Worm (Caenorhabditis elegans) whole organism, L3 larva: ENCODE measurements around the gene pgp-11.

ENCODE experiments used
- ZK546.5 ChIP-seq: sonication (generic microtip); optimal IDR thresholded peaks from 2 replicates; lab custom pipeline; 2017; ENCODE audit warnings: missing biosample characterization, missing genetic modification characterization
- elt-3 ChIP-seq, 3 experiments: fragments of 150-350 bp in 1 of 3; sonication (generic microtip) in 2 of 3; optimal IDR thresholded peaks; 2 replicates in 2 of 3; 4 replicates in 1 of 3; lab custom pipeline; 2014 to 2017; ENCODE audit warnings: missing biosample characterization in 3 of 3, missing genetic modification characterization in 3 of 3
- fos-1 ChIP-seq: fragments of 150-350 bp; optimal IDR thresholded peaks from 2 replicates; lab custom pipeline; 2014; ENCODE audit warnings: missing biosample characterization, missing genetic modification characterization
- hmg-11 ChIP-seq: sonication (generic microtip); optimal IDR thresholded peaks from 2 replicates; lab custom pipeline; 2016; ENCODE audit warnings: missing genetic modification characterization, missing compliant biosample characterization
- mdl-1 ChIP-seq: fragments of 150-350 bp; optimal IDR thresholded peaks from 2 replicates; lab custom pipeline; 2014; ENCODE audit warnings: missing biosample characterization, missing genetic modification characterization
- pha-4 ChIP-seq: fragments of 150-350 bp; optimal IDR thresholded peaks from 2 replicates; lab custom pipeline; 2014; ENCODE audit warnings: missing biosample characterization, missing genetic modification reagents, missing genetic modification characterization
- skn-1 ChIP-seq: fragments of 150-350 bp; optimal IDR thresholded peaks from 2 replicates; lab custom pipeline; 2014; ENCODE audit warnings: missing biosample characterization, missing genetic modification characterization
- snpc-4 ChIP-seq: fragments of 150-350 bp; optimal IDR thresholded peaks from 2 replicates; lab custom pipeline; 2014; ENCODE audit warnings: missing biosample characterization, missing genetic modification characterization
- unc-39 ChIP-seq: sonication (generic microtip); optimal IDR thresholded peaks from 4 replicates; lab custom pipeline; 2017; ENCODE audit warnings: missing biosample characterization, missing genetic modification characterization
- unc-62 ChIP-seq: fragments of 150-350 bp; sonication (generic microtip); optimal IDR thresholded peaks from 4 replicates; lab custom pipeline; 2014; ENCODE audit warnings: missing biosample characterization, missing genetic modification reagents, missing genetic modification characterization
- ztf-11 ChIP-seq: fragments of 150-350 bp; optimal IDR thresholded peaks from 2 replicates; lab custom pipeline; 2014; ENCODE audit warnings: missing biosample characterization, missing genetic modification characterization

DNA sequence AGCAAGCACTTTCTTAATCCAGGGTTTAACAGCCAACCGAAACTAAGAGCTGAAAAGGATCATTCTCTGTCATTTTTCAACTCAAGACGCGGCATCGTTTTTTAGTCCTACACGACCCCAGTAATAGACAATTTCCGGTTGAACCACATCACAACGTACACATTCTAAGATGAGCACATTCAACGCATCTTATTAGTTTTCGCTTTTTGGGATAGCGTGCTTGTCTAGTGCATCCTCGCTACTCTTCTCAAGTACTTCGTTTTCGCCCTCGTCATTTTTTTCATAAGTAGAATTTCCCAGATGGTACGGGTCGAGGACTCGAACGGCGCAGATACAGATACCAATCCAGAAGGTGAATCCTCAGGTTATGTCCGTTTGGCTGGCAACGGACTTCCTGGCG, 38.2 kb upstream of the pgp-11 start, which contains the start of gene T05H10.1:
- TF ChIP-seq ZK546.5 (tag; lab: Kevin White, UChicago) (no peak), unc-62 (no peak), snpc-4 (tag; lab: Kevin White, UChicago) (no peak), unc-39 (tag; lab: Kevin White, UChicago) (no peak), hmg-11 (tag; lab: Kevin White, UChicago) (no peak), mdl-1 (tag; lab: Kevin White, UChicago) (no peak), ztf-11 (tag; lab: Kevin White, UChicago) (no peak), skn-1 (tag; lab: Kevin White, UChicago) (no peak), pha-4 (no peak), fos-1 (tag; lab: Kevin White, UChicago) (no peak), elt-3 (tag; optimal IDR thresholded peaks at IDR 0.05; lab: Kevin White, UChicago) (no peak)
